Fruit fly (Drosophila melanogaster) whole organism, larva: Measurements from ENCODE around the gene Arf4.

ENCODE experiments used
- noc ChIP-seq: fragments of 200-800 bp; sonication (Bioruptor generic); optimal IDR thresholded peaks from 3 replicates; lab custom pipeline; 2019; ENCODE audit warnings: missing biosample characterization, mild to moderate bottlenecking, missing genetic modification characterization, moderate library complexity

Gene Arf4

dm6 chr4:1123769-1124493 is at the start of gene Arf4:
Arf4 (plus strand) TSS chr4:1124167.
- TF ChIP-seq noc (tag; lab: Kevin White, UChicago), result no peak

DNA sequence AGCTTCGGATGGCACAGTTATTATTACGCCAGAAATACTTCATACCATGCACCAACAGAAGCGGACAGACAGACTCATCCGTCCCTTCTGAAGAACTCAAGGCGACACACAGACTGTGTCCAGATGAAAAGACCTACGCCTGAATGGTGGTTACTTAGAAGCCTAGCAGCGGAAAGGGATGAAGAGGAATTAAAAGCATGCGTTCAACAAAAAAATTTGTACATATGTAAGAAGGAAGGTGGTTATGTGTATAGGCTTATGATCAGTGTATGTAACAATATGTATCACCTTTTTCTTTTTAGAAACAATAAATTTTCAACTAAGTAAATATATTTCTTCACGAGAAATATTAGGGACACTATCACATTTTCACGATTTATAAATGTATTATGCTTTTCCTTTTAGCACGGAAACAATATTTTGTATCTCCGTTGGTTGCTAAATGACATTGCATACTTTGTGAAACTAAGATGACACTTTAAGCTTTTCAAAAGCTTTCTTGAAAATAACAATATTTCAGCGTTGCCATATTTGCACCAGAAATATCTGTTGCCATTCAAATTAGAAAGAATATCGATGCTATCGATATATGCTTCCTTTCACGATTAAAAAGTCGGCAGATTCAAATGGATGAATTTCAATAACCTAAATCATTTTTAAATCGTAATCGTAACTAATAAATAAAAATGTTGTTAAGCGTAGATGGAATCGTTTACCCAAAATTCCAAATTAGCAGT is 39.5 kb upstream of the Arf4 start, which contains the start of gene Actbeta:
Gene Actbeta (minus strand): TSS at position 471 of the 737 bp plus-strand sequence.
- TF ChIP-seq noc (tag; lab: Kevin White, UChicago), result no peak

DNA sequence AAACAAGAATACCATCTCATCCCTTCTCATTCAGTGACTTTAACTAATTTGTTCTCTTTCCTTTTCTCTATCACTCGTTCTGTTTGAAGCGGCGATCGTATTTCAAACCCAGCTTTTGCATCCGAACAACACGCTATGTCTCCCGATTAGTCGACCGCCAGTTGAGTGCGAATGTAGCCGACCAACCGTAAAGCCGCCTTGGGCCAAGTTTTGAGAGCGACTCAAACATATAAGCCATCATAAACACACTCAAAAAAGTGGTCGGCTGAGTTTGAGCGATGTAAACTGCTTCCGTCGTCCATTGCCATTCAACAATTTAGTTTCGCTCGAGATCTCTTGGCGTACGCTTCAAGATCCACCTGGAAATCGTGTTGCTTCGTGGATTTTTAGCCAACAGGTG is 35.5 kb upstream of the Arf4 start, which contains the start of gene sv:
Gene sv (plus strand): TSS at position 319 of the 400 bp plus-strand sequence.
- TF ChIP-seq noc (tag; lab: Kevin White, UChicago), result no peak

DNA sequence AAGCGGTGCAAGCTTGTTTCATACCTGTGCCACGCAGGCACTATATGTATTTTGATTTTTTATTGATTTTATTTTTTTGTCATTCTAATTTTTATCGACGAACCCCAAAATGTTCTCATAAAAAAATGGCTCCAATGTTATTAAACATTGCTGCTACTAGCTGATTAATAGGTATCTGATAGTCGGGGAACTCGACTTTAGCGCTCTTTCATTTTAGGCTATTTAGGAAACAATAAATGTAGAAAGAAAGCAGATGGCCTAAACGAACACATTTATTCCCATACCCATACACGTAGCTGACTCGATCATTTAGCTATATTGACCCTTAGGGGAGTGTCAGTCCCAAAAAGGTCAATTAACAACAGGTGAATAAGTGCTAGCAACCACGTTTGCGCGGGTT is 33.7 kb upstream of the Arf4 start:
- TF ChIP-seq noc (tag; lab: Kevin White, UChicago), result no peak

dm6 chr4:1093446-1093845 is 30.5 kb upstream of the Arf4 start:
- no peak for TF ChIP-seq noc (tag; lab: Kevin White, UChicago)

DNA sequence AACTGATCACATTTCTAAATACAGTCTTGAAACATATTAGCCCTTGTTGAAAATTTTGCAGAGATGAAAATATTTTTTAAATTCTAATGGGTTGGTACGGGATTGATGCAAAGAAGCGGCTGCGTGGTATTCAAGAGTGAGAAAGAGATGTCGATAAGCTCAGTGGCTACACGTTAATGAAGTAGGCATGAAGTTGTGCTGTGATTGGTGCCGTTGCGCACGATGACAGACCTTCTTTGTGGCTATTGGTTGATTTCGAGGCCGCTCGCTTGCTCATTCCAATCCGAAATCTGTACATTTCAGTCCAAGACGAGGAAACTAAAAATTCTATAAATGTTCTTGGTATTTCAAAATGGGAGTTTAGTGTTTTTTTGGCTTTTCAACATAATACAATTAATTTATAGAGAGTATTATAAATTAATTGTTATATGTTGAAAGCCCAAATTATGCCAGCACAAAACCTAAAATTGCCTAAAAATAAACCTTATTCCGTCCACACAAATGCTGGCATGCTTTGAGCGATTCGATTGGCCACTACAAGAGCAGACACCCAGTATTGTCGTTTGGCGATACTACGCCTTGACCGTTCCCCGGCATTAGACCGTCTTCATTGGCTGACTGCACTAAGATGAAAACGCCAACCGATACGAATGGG is 26.2 kb upstream of the Arf4 start:
- no peak for TF ChIP-seq noc (tag; lab: Kevin White, UChicago)

DNA sequence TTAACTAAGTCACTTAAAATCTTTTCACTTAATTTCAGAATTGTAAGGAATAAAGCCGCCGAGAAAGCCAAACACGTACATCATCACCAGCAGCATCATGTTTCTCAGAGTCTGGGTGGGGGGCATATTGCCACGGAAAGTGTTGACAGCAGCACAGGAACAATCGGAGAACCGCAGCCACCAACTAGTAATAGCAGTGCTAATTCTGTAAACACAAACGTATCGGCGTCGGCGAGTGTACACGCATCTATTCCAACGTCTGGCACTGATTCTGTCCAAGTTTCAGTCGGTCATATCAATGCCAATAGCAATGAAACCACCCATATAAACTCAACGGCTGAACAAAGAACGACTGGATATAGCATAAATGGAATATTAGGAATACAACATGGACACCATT is 17.9 kb upstream of the Arf4 start:
- no peak for TF ChIP-seq noc (tag; lab: Kevin White, UChicago)

DNA sequence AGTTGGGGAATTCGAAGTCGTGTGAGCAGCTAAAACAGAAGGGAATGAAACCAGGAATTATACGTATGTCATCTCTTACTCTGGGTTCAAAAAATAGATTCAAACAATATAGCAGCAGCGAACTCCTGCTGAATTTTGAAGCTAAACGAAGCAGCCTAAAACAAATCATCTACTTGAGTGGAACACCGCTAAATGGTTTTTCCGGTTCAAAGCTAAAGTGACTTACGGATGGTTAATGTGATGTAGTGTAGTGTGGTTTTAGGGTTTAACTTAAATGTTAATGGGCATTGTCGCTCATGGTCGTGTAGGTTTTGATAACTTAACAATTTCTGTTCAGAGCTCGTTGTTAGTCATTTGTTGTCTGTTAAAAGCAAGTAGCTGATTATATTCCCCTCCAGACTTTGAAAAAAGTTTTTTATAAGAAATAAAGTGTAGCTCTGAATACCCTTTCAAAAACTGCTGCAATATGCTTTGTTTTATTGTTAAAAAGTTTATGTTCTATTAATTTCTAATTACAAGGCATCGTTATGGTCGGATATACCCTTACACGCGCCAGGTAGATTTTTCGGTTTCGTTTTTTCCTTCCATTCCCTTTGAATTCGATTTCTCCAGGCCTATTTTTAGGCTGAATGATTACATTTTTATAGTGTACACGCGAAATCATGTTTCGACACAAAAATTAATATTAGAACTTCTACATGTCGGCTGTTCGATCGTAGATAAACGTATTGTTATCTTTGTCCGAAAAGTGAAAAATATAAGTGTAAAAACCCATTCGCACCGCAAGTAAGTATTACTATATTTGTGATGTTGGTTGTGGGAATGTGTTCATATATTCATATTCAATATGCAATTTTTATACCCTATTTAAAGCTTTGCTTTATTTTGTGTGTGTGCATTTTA is 10.8 kb upstream of the Arf4 start:
- TF ChIP-seq noc (tag; lab: Kevin White, UChicago), result no peak

dm6 chr4:1115299-1115698 is 8.7 kb upstream of the Arf4 start:
- TF ChIP-seq noc (tag; lab: Kevin White, UChicago), result no peak

DNA sequence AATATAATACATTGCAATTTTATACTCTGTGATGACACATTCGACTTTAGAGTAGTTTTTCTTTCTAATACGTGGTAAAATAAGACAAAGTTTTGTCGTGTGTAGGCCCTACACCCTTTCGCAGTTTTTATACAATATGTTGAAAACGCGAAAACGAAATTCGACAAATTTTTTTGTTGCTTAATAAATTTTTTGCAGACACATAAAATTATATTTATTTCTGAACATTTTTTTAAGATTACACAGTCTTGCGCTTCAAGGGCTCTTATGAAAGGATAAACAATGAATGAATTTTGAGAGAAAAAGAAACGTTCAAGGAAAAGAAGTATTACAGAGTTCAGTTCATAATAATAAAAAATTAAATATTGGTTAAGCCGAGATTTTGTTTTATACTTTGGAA is 2.1 kb upstream of the Arf4 start:
- no peak for TF ChIP-seq noc (tag; lab: Kevin White, UChicago)

DNA sequence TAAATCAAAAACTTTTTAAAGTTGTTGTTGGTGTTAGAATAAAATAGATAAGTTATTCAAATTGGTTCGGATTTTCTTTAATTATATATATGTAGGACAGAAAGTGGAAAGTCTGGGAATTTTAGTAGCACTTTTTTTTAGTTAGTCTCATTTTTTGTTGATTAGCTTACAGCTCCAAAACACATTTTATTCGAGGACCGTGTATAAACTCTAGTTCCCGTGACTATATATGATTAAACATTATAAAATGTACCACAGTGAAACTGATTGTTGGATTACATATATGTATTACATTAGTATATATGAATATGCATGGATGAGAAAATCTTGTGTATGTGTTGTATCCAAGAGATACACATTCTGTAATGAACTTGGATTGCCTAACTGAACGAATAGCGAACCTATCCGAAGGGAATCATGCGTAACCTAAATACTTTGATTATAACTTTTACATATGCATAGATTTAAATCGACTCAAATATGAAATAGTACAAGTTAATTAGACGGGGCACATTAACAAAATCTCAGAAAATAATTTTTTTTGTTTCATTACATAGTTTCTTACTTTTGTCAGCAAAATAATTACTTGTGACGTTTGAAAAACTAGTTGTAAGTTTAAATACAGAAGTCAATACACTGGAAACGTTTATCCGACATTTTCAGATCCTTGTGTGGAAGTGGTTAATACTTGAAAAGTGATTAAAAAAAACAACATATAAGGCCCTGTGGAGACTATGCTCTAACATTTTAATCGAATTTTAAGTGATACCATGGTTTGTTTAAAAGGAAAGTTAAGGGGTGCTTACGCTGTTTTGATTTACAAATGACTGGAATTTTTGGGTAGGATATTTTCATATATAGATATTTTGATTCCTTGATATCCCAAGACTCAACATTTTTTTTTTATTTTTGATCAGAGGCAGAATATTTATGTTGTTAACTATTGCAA is 1.0 kb upstream of the Arf4 start, which contains the start of gene Cals:
Gene Cals (minus strand): TSS at position 700 of the 949 bp plus-strand sequence.
- no peak for TF ChIP-seq noc (tag; lab: Kevin White, UChicago)

- no peak for TF ChIP-seq noc (tag; lab: Kevin White, UChicago)
Observed at dm6 chr4:1124494-1124780, 470 bp downstream of the Arf4 start.

DNA sequence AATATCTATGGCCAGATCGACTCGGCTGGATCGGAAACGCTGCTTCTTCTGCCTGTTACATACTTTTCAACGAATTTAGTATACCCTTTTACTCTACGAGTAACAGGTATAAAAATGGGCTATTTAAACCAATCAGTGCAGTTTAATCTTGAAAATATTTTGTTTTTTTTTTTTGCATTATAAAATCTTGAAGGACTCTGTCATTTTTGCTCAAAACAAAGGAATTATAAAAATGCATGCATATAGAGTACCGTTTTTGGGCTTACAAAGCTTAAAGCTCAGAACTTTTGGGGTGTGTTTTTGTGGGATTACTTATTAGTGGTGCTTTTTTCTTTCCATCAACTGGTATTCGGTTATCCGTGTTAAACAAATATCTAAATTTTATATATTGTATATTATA is 2.3 kb downstream of the Arf4 start, which contains the start of gene CG11155:
Gene CG11155 (plus strand): TSS at position 313 of the 400 bp plus-strand sequence.
- TF ChIP-seq noc (tag; lab: Kevin White, UChicago), result no peak

DNA sequence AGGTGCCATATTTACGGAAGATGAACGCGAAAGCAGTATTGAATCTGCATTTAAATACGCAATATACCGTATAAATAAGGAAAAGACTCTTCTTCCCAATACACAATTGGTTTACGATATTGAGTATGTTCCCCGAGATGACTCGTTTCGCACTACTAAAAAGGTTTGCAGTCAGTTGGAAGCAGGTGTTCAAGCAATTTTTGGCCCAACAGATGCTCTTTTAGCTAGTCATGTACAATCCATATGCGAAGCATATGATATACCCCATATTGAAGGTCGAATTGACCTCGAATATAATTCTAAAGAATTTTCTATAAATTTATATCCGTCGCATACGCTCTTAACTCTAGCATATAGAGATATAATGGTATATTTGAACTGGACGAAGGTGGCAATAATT is 3.0 kb downstream of the Arf4 start:
- no peak for TF ChIP-seq noc (tag; lab: Kevin White, UChicago)
